Fruit fly (Drosophila melanogaster) whole organism, embryonic: ENCODE data around the gene CG6126.

Source experiments
- Abd-B ChIP-seq: fragments of 200-800 bp; sonication (Bioruptor generic); optimal IDR thresholded peaks from 2 replicates; lab custom pipeline; 2018; ENCODE audit warnings: missing biosample characterization, mild to moderate bottlenecking, missing genetic modification characterization, moderate library complexity
- Aef1 ChIP-seq: fragments of 200-800 bp; sonication (Bioruptor generic); IDR thresholded peaks from 3 replicates; pipeline ENCODE4 v1.3.6; 2022; ENCODE audit warnings: missing biosample characterization, missing genetic modification characterization
- Atf-2 ChIP-seq: fragments of 200-800 bp; sonication (Bioruptor generic); optimal IDR thresholded peaks from 2 replicates; lab custom pipeline; 2016; ENCODE audit warnings: missing biosample characterization, missing genetic modification characterization
- Atf6 ChIP-seq: fragments of 200-800 bp; sonication (Bioruptor generic); IDR thresholded peaks from 2 replicates; pipeline ENCODE4 v1.3.6; 2022; ENCODE audit warnings: missing biosample characterization, missing genetic modification characterization
- Blimp-1 ChIP-seq: fragments of 200-800 bp; sonication (Bioruptor generic); optimal IDR thresholded peaks from 3 replicates; lab custom pipeline; 2018; ENCODE audit warnings: missing biosample characterization, missing genetic modification characterization, mild to moderate bottlenecking, moderate library complexity, missing genetic modification reagents
- CG12391 ChIP-seq: fragments of 200-800 bp; sonication (Bioruptor generic); optimal IDR thresholded peaks from 3 replicates; lab custom pipeline; 2018; ENCODE audit warnings: missing biosample characterization, mild to moderate bottlenecking, missing genetic modification characterization, moderate library complexity
- CG13123 ChIP-seq: fragments of 200-800 bp; sonication (Bioruptor generic); optimal IDR thresholded peaks from 2 replicates; lab custom pipeline; 2016; ENCODE audit warnings: missing biosample characterization, missing genetic modification characterization
- CG15696 ChIP-seq: fragments of 200-800 bp; sonication (Bioruptor generic); optimal IDR thresholded peaks from 2 replicates; lab custom pipeline; 2019; ENCODE audit warnings: missing biosample characterization, mild to moderate bottlenecking, missing genetic modification characterization, moderate library complexity
- CG17385 ChIP-seq: fragments of 200-800 bp; sonication (Bioruptor generic); optimal IDR thresholded peaks from 3 replicates; lab custom pipeline; 2018; ENCODE audit warnings: missing biosample characterization, mild to moderate bottlenecking, missing genetic modification characterization
- CG2116 ChIP-seq: fragments of 200-800 bp; sonication (Bioruptor generic); optimal IDR thresholded peaks from 3 replicates; lab custom pipeline; 2018; ENCODE audit warnings: missing biosample characterization, mild to moderate bottlenecking, missing genetic modification characterization
- CG34376 ChIP-seq: fragments of 200-800 bp; sonication (Bioruptor generic); optimal IDR thresholded peaks from 2 replicates; lab custom pipeline; 2018; ENCODE audit warnings: missing biosample characterization, mild to moderate bottlenecking, missing genetic modification characterization
- CG3995 ChIP-seq: fragments of 200-800 bp; sonication (Bioruptor generic); optimal IDR thresholded peaks from 3 replicates; lab custom pipeline; 2016; ENCODE audit warnings: missing biosample characterization, missing genetic modification characterization
- CG42726 ChIP-seq: fragments of 200-800 bp; sonication (Bioruptor generic); IDR thresholded peaks from 2 replicates; pipeline ENCODE4 v1.3.6; 2022; ENCODE audit warnings: missing biosample characterization, missing genetic modification characterization; ENCODE audit not compliant: partially characterized antibody
- CG4730 ChIP-seq: fragments of 200-800 bp; sonication (Bioruptor generic); IDR thresholded peaks from 2 replicates; pipeline ENCODE4 v1.3.6; 2022; ENCODE audit warnings: missing biosample characterization, missing genetic modification characterization
- CG6813 ChIP-seq: fragments of 200-800 bp; sonication (Bioruptor generic); optimal IDR thresholded peaks from 2 replicates; lab custom pipeline; 2017; ENCODE audit warnings: missing biosample characterization, missing genetic modification characterization, mild to moderate bottlenecking, moderate library complexity, missing genetic modification reagents
- CG7372 ChIP-seq: fragments of 200-800 bp; sonication (Bioruptor generic); IDR thresholded peaks from 2 replicates; pipeline ENCODE4 v1.3.6; 2022; ENCODE audit warnings: missing biosample characterization, missing genetic modification characterization
- CG8765 ChIP-seq: fragments of 200-800 bp; sonication (Bioruptor generic); IDR thresholded peaks from 2 replicates; pipeline ENCODE4 v1.3.6; 2022; ENCODE audit warnings: missing biosample characterization, missing genetic modification characterization
- CG8924 ChIP-seq: fragments of 200-800 bp; optimal IDR thresholded peaks from 3 replicates; lab custom pipeline; 2019; ENCODE audit warnings: missing biosample characterization, mild to moderate bottlenecking, missing genetic modification characterization, moderate library complexity
- CG8944 ChIP-seq: fragments of 200-800 bp; sonication (Bioruptor generic); optimal IDR thresholded peaks from 3 replicates; lab custom pipeline; 2016; ENCODE audit warnings: missing biosample characterization, missing genetic modification characterization
- CkIIα-i1 ChIP-seq: fragments of 200-800 bp; sonication (Bioruptor generic); IDR thresholded peaks from 2 replicates; pipeline ENCODE4 v1.3.6; 2022; ENCODE audit warnings: missing biosample characterization, missing genetic modification characterization
- D ChIP-seq, 2 experiments: fragments of 200-800 bp in 1 of 2; fragments of >200 bp in 1 of 2; sonication (Bioruptor generic) in 1 of 2; optimal IDR thresholded peaks; 2 replicates in 1 of 2; 3 replicates in 1 of 2; lab custom pipeline; 2017; ENCODE audit warnings: mild to moderate bottlenecking in 1 of 2, missing biosample characterization in 1 of 2, missing genetic modification characterization in 1 of 2, missing genetic modification reagents in 1 of 2
- Dbx ChIP-seq: fragments of 200-800 bp; sonication (Bioruptor generic); IDR thresholded peaks from 3 replicates; pipeline ENCODE4 v1.3.6; 2022; ENCODE audit warnings: missing biosample characterization, missing genetic modification characterization
- Dfd ChIP-seq, 2 experiments: fragments of >200 bp; optimal IDR thresholded peaks; 2 replicates each; lab custom pipeline; 2017; ENCODE audit warnings: missing biosample characterization in 2 of 2, missing genetic modification characterization in 2 of 2
- Hr51 ChIP-seq, 2 experiments: fragments of 200-800 bp; sonication (Bioruptor generic); optimal IDR thresholded peaks; 2 replicates in 1 of 2; 3 replicates in 1 of 2; lab custom pipeline; 2016 to 2018; ENCODE audit warnings: missing biosample characterization in 2 of 2, missing genetic modification characterization in 2 of 2, mild to moderate bottlenecking in 1 of 2, moderate library complexity in 1 of 2
- Nf-YA ChIP-seq: fragments of 200-800 bp; sonication (Bioruptor generic); IDR thresholded peaks from 2 replicates; pipeline ENCODE4 v1.3.6; 2022; ENCODE audit warnings: missing biosample characterization, missing genetic modification characterization
- PHDP ChIP-seq: fragments of 200-800 bp; sonication (Bioruptor generic); optimal IDR thresholded peaks from 3 replicates; lab custom pipeline; 2018; ENCODE audit warnings: missing biosample characterization, mild to moderate bottlenecking, missing genetic modification characterization, moderate library complexity
- Rx ChIP-seq: fragments of 200-800 bp; sonication (Bioruptor generic); IDR thresholded peaks from 2 replicates; pipeline ENCODE4 v1.3.6; 2022; ENCODE audit warnings: missing biosample characterization, missing genetic modification characterization
- Sox100B ChIP-seq: fragments of 200-800 bp; sonication (Bioruptor generic); optimal IDR thresholded peaks from 3 replicates; lab custom pipeline; 2018; ENCODE audit warnings: missing biosample characterization, mild to moderate bottlenecking, missing genetic modification characterization
- Sry-β ChIP-seq: fragments of 200-800 bp; sonication (Bioruptor generic); optimal IDR thresholded peaks from 2 replicates; lab custom pipeline; 2018; ENCODE audit warnings: missing biosample characterization, mild to moderate bottlenecking, missing genetic modification characterization, moderate library complexity
- al ChIP-seq: fragments of 200-800 bp; sonication (Bioruptor generic); IDR thresholded peaks from 2 replicates; pipeline ENCODE4 v1.3.6; 2022; ENCODE audit warnings: missing biosample characterization, missing genetic modification characterization
- cg ChIP-seq: fragments of 200-800 bp; sonication (Bioruptor generic); optimal IDR thresholded peaks from 3 replicates; lab custom pipeline; 2019; ENCODE audit warnings: missing biosample characterization, mild to moderate bottlenecking, missing genetic modification characterization, moderate library complexity
- disco-r ChIP-seq: fragments of 200-800 bp; sonication (Bioruptor generic); optimal IDR thresholded peaks from 2 replicates; lab custom pipeline; 2016; ENCODE audit warnings: missing biosample characterization, missing genetic modification characterization
- ftz-f1 ChIP-seq: fragments of 200-800 bp; sonication (Bioruptor generic); optimal IDR thresholded peaks from 2 replicates; lab custom pipeline; 2016; ENCODE audit warnings: missing biosample characterization, missing genetic modification characterization
- gcm2 ChIP-seq: fragments of 200-800 bp; sonication (Bioruptor generic); optimal IDR thresholded peaks from 2 replicates; lab custom pipeline; 2016; ENCODE audit warnings: missing biosample characterization, missing genetic modification characterization
- gt ChIP-seq: fragments of 200-800 bp; sonication (Bioruptor generic); IDR thresholded peaks from 2 replicates; pipeline ENCODE4 v1.3.6; 2022; ENCODE audit warnings: missing biosample characterization, missing genetic modification characterization
- hkb ChIP-seq, 2 experiments: fragments of 200-800 bp in 1 of 2; fragments of >200 bp in 1 of 2; sonication (Bioruptor generic) in 1 of 2; IDR thresholded peaks in 1 of 2; optimal IDR thresholded peaks in 1 of 2; 2 replicates each; pipeline versions ENCODE4 v1.3.6 to Lab custom; 2017 to 2022; ENCODE audit warnings: missing biosample characterization in 1 of 2, missing genetic modification characterization in 1 of 2
- jigr1 ChIP-seq: fragments of 200-800 bp; sonication (Bioruptor generic); IDR thresholded peaks from 3 replicates; pipeline ENCODE4 v1.3.6; 2022; ENCODE audit warnings: missing biosample characterization, missing genetic modification characterization
- kay ChIP-seq: fragments of 200-800 bp; sonication (Bioruptor generic); optimal IDR thresholded peaks from 2 replicates; lab custom pipeline; 2016; ENCODE audit warnings: missing biosample characterization, missing genetic modification characterization
- knrl ChIP-seq: fragments of 200-800 bp; sonication (Bioruptor generic); IDR thresholded peaks from 3 replicates; pipeline ENCODE4 v1.3.6; 2022; ENCODE audit warnings: missing biosample characterization, missing genetic modification characterization; ENCODE audit not compliant: partially characterized antibody
- p53 ChIP-seq: fragments of 200-800 bp; sonication (Bioruptor generic); optimal IDR thresholded peaks from 2 replicates; lab custom pipeline; 2016; ENCODE audit warnings: missing biosample characterization, missing genetic modification characterization
- rib ChIP-seq: fragments of 200-800 bp; sonication (Bioruptor generic); IDR thresholded peaks from 2 replicates; pipeline ENCODE4 v1.3.6; 2022; ENCODE audit warnings: missing biosample characterization, missing genetic modification characterization
- row ChIP-seq: fragments of 200-800 bp; sonication (Bioruptor generic); IDR thresholded peaks from 3 replicates; pipeline ENCODE4 v1.3.6; 2022; ENCODE audit warnings: missing biosample characterization, missing genetic modification characterization
- salm ChIP-seq: fragments of 200-800 bp; sonication (Bioruptor generic); optimal IDR thresholded peaks from 2 replicates; lab custom pipeline; 2018; ENCODE audit warnings: missing biosample characterization, mild to moderate bottlenecking, missing genetic modification characterization
- sc ChIP-seq, 3 experiments: fragments of >200 bp in 2 of 3; fragments of 200-800 bp in 1 of 3; sonication (Bioruptor generic) in 1 of 3; optimal IDR thresholded peaks; 2 replicates in 2 of 3; 3 replicates in 1 of 3; lab custom pipeline; 2017; ENCODE audit warnings: mild to moderate bottlenecking in 1 of 3, missing biosample characterization in 1 of 3, missing genetic modification characterization in 1 of 3, missing genetic modification reagents in 1 of 3
- sens ChIP-seq: fragments of 200-800 bp; sonication (Bioruptor generic); peaks from one replicate; lab custom pipeline; 2016; ENCODE audit warnings: missing biosample characterization, missing genetic modification characterization
- so ChIP-seq: fragments of 200-800 bp; sonication (Bioruptor generic); IDR thresholded peaks from 3 replicates; pipeline ENCODE4 v1.3.6; 2022; ENCODE audit warnings: missing biosample characterization, missing genetic modification characterization
- stwl ChIP-seq: fragments of 200-800 bp; sonication (Bioruptor generic); optimal IDR thresholded peaks from 3 replicates; lab custom pipeline; 2018; ENCODE audit warnings: missing biosample characterization, mild to moderate bottlenecking, missing genetic modification characterization, moderate library complexity
- sug ChIP-seq: fragments of 200-800 bp; optimal IDR thresholded peaks from 2 replicates; lab custom pipeline; 2019; ENCODE audit warnings: missing biosample characterization, mild to moderate bottlenecking, missing genetic modification characterization, moderate library complexity
- toy ChIP-seq: fragments of 200-800 bp; sonication (Bioruptor generic); IDR thresholded peaks from 2 replicates; pipeline ENCODE4 v1.3.6; 2022; ENCODE audit warnings: missing biosample characterization, missing genetic modification characterization
- tup ChIP-seq: fragments of 200-800 bp; sonication (Bioruptor generic); optimal IDR thresholded peaks from 2 replicates; lab custom pipeline; 2016; ENCODE audit warnings: missing biosample characterization, mild to moderate bottlenecking, missing genetic modification characterization, moderate library complexity

Gene CG6126

dm6 chr3R:16242461-16242934 is 39.6 kb upstream of the CG6126 start (continued):
- TF ChIP-seq D (optimal IDR thresholded peaks at IDR 0.05; lab: Kevin White, UChicago) (peak; percentile 96), D (GFP tag; optimal IDR thresholded peaks at IDR 0.05; lab: Kevin White, UChicago) (peak; percentile 20), Blimp-1 (GFP tag; lab: Kevin White, UChicago) (peak; percentile 5), cg (GFP tag; lab: Kevin White, UChicago) (peak; percentile 100), rib (GFP tag; lab: Robert Waterston, UW) (no peak), so (GFP tag; lab: Robert Waterston, UW) (no peak), CG34376 (GFP tag; lab: Kevin White, UChicago) (peak; percentile 93), CG4730 (GFP tag; lab: Robert Waterston, UW) (no peak), kay (peak; percentile 68), CG15696 (tag; lab: Kevin White, UChicago) (no peak), Sox100B (GFP tag; lab: Kevin White, UChicago) (no peak), ftz-f1 (GFP tag; lab: Kevin White, UChicago) (peak; percentile 98), CG3995 (GFP tag; lab: Kevin White, UChicago) (no peak), CG17385 (GFP tag; lab: Kevin White, UChicago) (peak; percentile 75), CkIIα-i1 (GFP tag; lab: Robert Waterston, UW) (no peak), CG8944 (GFP tag; lab: Kevin White, UChicago) (no peak), Dfd (GFP tag; optimal IDR thresholded peaks at IDR 0.05; lab: Kevin White, UChicago) (no peak), Rx (no peak), toy (GFP tag; lab: Robert Waterston, UW) (no peak), sens (GFP tag; lab: Kevin White, UChicago) (peak; percentile 92), CG8765 (GFP tag; lab: Robert Waterston, UW) (no peak), al (no peak), jigr1 (GFP tag; lab: Robert Waterston, UW) (no peak), CG6813 (GFP tag; lab: Kevin White, UChicago) (peak; percentile 20), tup (no peak), CG12391 (tag; lab: Kevin White, UChicago) (no peak), CG8924 (tag; lab: Kevin White, UChicago) (peak; percentile 72), Atf6 (GFP tag; lab: Robert Waterston, UW) (no peak), hkb (optimal IDR thresholded peaks at IDR 0.05; lab: Kevin White, UChicago) (no peak), hkb (GFP tag; IDR thresholded peaks at IDR 0.05; lab: Robert Waterston, UW) (no peak), knrl (GFP tag; lab: Robert Waterston, UW) (no peak), PHDP (tag; lab: Kevin White, UChicago) (peak; percentile 34), Aef1 (GFP tag; lab: Robert Waterston, UW) (no peak), Sry-β (no peak), Atf-2 (GFP tag; lab: Kevin White, UChicago) (no peak), gt (no peak), sc (optimal IDR thresholded peaks at IDR 0.05; lab: Kevin White, UChicago) (no peak), sc (GFP tag; optimal IDR thresholded peaks at IDR 0.05; lab: Kevin White, UChicago) (no peak), CG2116 (peak; percentile 95), salm (tag; lab: Kevin White, UChicago) (peak; percentile 5), CG13123 (no peak), Dbx (GFP tag; lab: Robert Waterston, UW) (no peak), p53 (no peak), stwl (tag; lab: Kevin White, UChicago) (no peak), CG42726 (no peak), Hr51 (GFP tag; optimal IDR thresholded peaks at IDR 0.05; lab: Kevin White, UChicago) (peak; percentile 48 to 60), gcm2 (GFP tag; lab: Kevin White, UChicago) (no peak), sug (peak; percentile 86), row (GFP tag; lab: Robert Waterston, UW) (no peak), CG7372 (no peak), Abd-B (GFP tag; lab: Kevin White, UChicago) (peak; percentile 41), disco-r (GFP tag; lab: Kevin White, UChicago) (no peak), Nf-YA (GFP tag; lab: Robert Waterston, UW) (no peak)
